Comparison of ENCODE assay signal across 4 worm cellular contexts in the genomic region with DNA sequence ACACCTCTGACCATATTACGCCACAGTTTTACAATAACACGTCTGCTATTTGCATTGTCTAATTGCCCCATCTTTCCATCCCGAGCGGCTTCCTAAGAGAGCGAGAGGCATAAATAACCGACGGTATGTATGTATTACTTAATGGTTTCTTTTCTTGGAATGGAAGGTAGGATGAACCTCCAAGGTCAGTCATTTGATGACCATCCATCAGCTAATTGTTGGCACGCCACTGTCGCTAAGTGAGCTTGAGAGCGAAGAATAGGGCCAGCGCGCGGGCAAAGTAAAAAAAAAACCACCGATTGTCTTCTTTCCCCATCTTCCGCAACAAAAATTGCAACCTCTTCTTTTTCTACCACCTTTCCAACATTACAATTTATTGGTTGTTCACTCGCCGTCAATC.
TF ChIP-seq lines count a peak whose summit lies in the region.

No protein-coding gene starts in this region.

TF ChIP-seq in whole organism, L1 larva, 84 proteins besides CTCF, POLR2A, EP300 and RAD21:
- TF ChIP-seq snpc-4 (tag; optimal IDR thresholded peaks at IDR 0.05; lab: Kevin White, UChicago), result no peak
- no peak for TF ChIP-seq hpl-2 (GFP tag; optimal IDR thresholded peaks at IDR 0.05; lab: Kevin White, UChicago)
- TF ChIP-seq mdl-1 (tag; optimal IDR thresholded peaks at IDR 0.05; lab: Kevin White, UChicago), result no peak
- TF ChIP-seq unc-130 (tag; optimal IDR thresholded peaks at IDR 0.05; lab: Kevin White, UChicago), result no peak
- TF ChIP-seq nhr-85 (tag; lab: Kevin White, UChicago), result peak; percentile 81
- no peak for TF ChIP-seq ets-5 (GFP tag; IDR thresholded peaks at IDR 0.05; lab: Robert Waterston, UW)
- no peak for TF ChIP-seq fkh-4 (tag; optimal IDR thresholded peaks at IDR 0.05; lab: Kevin White, UChicago; ENCODE audit: borderline replicate concordance)
- TF ChIP-seq rnt-1 (tag; optimal IDR thresholded peaks at IDR 0.05; lab: Kevin White, UChicago), result no peak
- no peak for TF ChIP-seq C16A3.4 (tag; optimal IDR thresholded peaks at IDR 0.05; lab: Kevin White, UChicago)
- TF ChIP-seq irx-1 (tag; optimal IDR thresholded peaks at IDR 0.05; lab: Kevin White, UChicago), result no peak
- TF ChIP-seq fos-1 (tag; optimal IDR thresholded peaks at IDR 0.05; lab: Kevin White, UChicago), result no peak
- TF ChIP-seq lin-14 (GFP tag; optimal IDR thresholded peaks at IDR 0.05; lab: Kevin White, UChicago), result peak; percentile 37
- TF ChIP-seq sup-37 (GFP tag; optimal IDR thresholded peaks at IDR 0.05; lab: Kevin White, UChicago), result no peak
- no peak for TF ChIP-seq egl-13 (tag; optimal IDR thresholded peaks at IDR 0.05; lab: Kevin White, UChicago)
- no peak for TF ChIP-seq efl-1 (optimal IDR thresholded peaks at IDR 0.05; lab: Kevin White, UChicago)
- no peak for TF ChIP-seq efl-1 (GFP tag; optimal IDR thresholded peaks at IDR 0.05 in 1 of 2; lab: Kevin White, UChicago)
- peak; percentile 43 for TF ChIP-seq blmp-1 (tag; optimal IDR thresholded peaks at IDR 0.05; lab: Kevin White, UChicago)

TF ChIP-seq in whole organism, L2 larva, 48 proteins besides CTCF, POLR2A, EP300 and RAD21:
- TF ChIP-seq sem-4 (tag; optimal IDR thresholded peaks at IDR 0.05; lab: Kevin White, UChicago) (peak; percentile 20), ceh-16 (tag; optimal IDR thresholded peaks at IDR 0.05; lab: Kevin White, UChicago) (no peak), nhr-25 (tag; optimal IDR thresholded peaks at IDR 0.05; lab: Kevin White, UChicago) (peak; percentile 34), F13H6.1 (tag; optimal IDR thresholded peaks at IDR 0.05; lab: Kevin White, UChicago) (no peak)

TF ChIP-seq in whole organism, L4 larva, 104 proteins besides CTCF, POLR2A, EP300 and RAD21:
- TF ChIP-seq egl-43 (GFP tag; IDR thresholded peaks at IDR 0.05; lab: Robert Waterston, UW) (peak; percentile 40; the same call in 1 of the 2 replicates), nhr-25 (tag; optimal IDR thresholded peaks at IDR 0.05; lab: Kevin White, UChicago; ENCODE audit: borderline replicate concordance, insufficient read depth) (peak; percentile 11), nhr-10 (tag; optimal IDR thresholded peaks at IDR 0.05; lab: Kevin White, UChicago) (no peak)

TF ChIP-seq in whole organism, mixed stage, embryonic, 35 proteins besides CTCF, POLR2A, EP300 and RAD21:
- TF ChIP-seq sptf-1 (tag; optimal IDR thresholded peaks at IDR 0.05; lab: Kevin White, UChicago), result peak; percentile 15
- no peak for TF ChIP-seq sem-2 (GFP tag; optimal IDR thresholded peaks at IDR 0.05; lab: Kevin White, UChicago)
- TF ChIP-seq nhr-2 (tag; optimal IDR thresholded peaks at IDR 0.05; lab: Kevin White, UChicago), result no peak
- no peak for TF ChIP-seq blmp-1 (tag; optimal IDR thresholded peaks at IDR 0.05; lab: Kevin White, UChicago)
- TF ChIP-seq nhr-12 (tag; optimal IDR thresholded peaks at IDR 0.05; lab: Kevin White, UChicago), result no peak
- TF ChIP-seq lin-32 (GFP tag; optimal IDR thresholded peaks at IDR 0.05; lab: Kevin White, UChicago), result no peak
- no peak for TF ChIP-seq nhr-237 (tag; optimal IDR thresholded peaks at IDR 0.05; lab: Kevin White, UChicago)
- no peak for TF ChIP-seq zip-8 (tag; optimal IDR thresholded peaks at IDR 0.05; lab: Kevin White, UChicago)
- no peak for TF ChIP-seq flh-1 (GFP tag; optimal IDR thresholded peaks at IDR 0.05; lab: Kevin White, UChicago)
- TF ChIP-seq mep-1 (tag; optimal IDR thresholded peaks at IDR 0.05; lab: Kevin White, UChicago), result no peak
- no peak for TF ChIP-seq mab-5 (tag; optimal IDR thresholded peaks at IDR 0.05; lab: Kevin White, UChicago)
- TF ChIP-seq ham-2 (GFP tag; optimal IDR thresholded peaks at IDR 0.05; lab: Kevin White, UChicago), result peak; percentile 93
- TF ChIP-seq lin-13 (tag; optimal IDR thresholded peaks at IDR 0.05; lab: Kevin White, UChicago), result no peak
- no peak for TF ChIP-seq mls-2 (tag; optimal IDR thresholded peaks at IDR 0.05; lab: Kevin White, UChicago)
- no peak for TF ChIP-seq ces-1 (GFP tag; optimal IDR thresholded peaks at IDR 0.05; lab: Kevin White, UChicago)
